Worm (Caenorhabditis elegans) whole organism, mixed stage, embryonic: ENCODE results near the gene C36B7.3.

Source experiments
- drap-1 ChIP-seq: fragments of 200-800 bp; sonication (Bioruptor generic); optimal IDR thresholded peaks from 3 replicates; lab custom pipeline; 2018; ENCODE audit warnings: mild to moderate bottlenecking, missing genetic modification characterization, missing compliant biosample characterization
- elt-3 ChIP-seq: fragments of 150-350 bp; optimal IDR thresholded peaks from 2 replicates; lab custom pipeline; 2014; ENCODE audit warnings: missing biosample characterization, missing genetic modification characterization
- flh-1 ChIP-seq: fragments of 200-800 bp; sonication (Bioruptor generic); optimal IDR thresholded peaks from 2 replicates; lab custom pipeline; 2018; ENCODE audit warnings: mild to moderate bottlenecking, missing genetic modification characterization, moderate library complexity, missing compliant biosample characterization
- lin-32 ChIP-seq: fragments of 200-800 bp; sonication (Bioruptor generic); optimal IDR thresholded peaks from 2 replicates; lab custom pipeline; 2018; ENCODE audit warnings: mild to moderate bottlenecking, missing genetic modification characterization, missing compliant biosample characterization
- mep-1 ChIP-seq: fragments of 150-350 bp; optimal IDR thresholded peaks from 2 replicates; lab custom pipeline; 2017; ENCODE audit warnings: missing biosample characterization, missing genetic modification reagents, missing genetic modification characterization, inconsistent platforms
- nhr-28 ChIP-seq: fragments of 150-350 bp; optimal IDR thresholded peaks from 2 replicates; lab custom pipeline; 2014; ENCODE audit warnings: missing biosample characterization, missing genetic modification characterization
- nhr-76 ChIP-seq: sonication (generic microtip); optimal IDR thresholded peaks from 2 replicates; lab custom pipeline; 2017; ENCODE audit warnings: missing biosample characterization, missing genetic modification characterization
- zip-8 ChIP-seq: fragments of 150-350 bp; optimal IDR thresholded peaks from 2 replicates; lab custom pipeline; 2014; ENCODE audit warnings: missing biosample characterization, missing genetic modification characterization

ce11 chrX:7099049-7099448, 2.5 kb upstream of the C36B7.3 start:
- TF ChIP-seq drap-1 (no peak), nhr-76 (no peak), flh-1 (no peak), zip-8 (tag; lab: Kevin White, UChicago) (no peak), nhr-28 (tag; lab: Kevin White, UChicago) (no peak), elt-3 (tag; lab: Kevin White, UChicago) (no peak), mep-1 (tag; lab: Kevin White, UChicago) (no peak), lin-32 (GFP tag; lab: Kevin White, UChicago) (no peak)
